Worm (Caenorhabditis elegans) whole organism, L2 larva: Measurements from ENCODE around the gene gpx-4.
A peak's percentile ranks its signal among the peaks of the same experiment; 100 is the strongest.

Experiments used
- C34F6.9 ChIP-seq: fragments of 150-350 bp; optimal IDR thresholded peaks from 2 replicates; lab custom pipeline; 2014; ENCODE audit warnings: missing biosample characterization, missing genetic modification characterization
- F13H6.1 ChIP-seq: sonication (generic microtip); optimal IDR thresholded peaks from 2 replicates; lab custom pipeline; 2016; ENCODE audit warnings: missing genetic modification characterization, missing compliant biosample characterization
- R02D3.7 ChIP-seq: fragments of 150-350 bp; optimal IDR thresholded peaks from 2 replicates; lab custom pipeline; 2014; ENCODE audit warnings: missing biosample characterization, missing genetic modification characterization
- Y55F3AM.14 ChIP-seq: fragments of 200-800 bp; sonication (Bioruptor generic); optimal IDR thresholded peaks from 2 replicates; lab custom pipeline; 2018; ENCODE audit warnings: mild to moderate bottlenecking, missing genetic modification characterization, missing compliant biosample characterization
- alr-1 ChIP-seq: fragments of 150-350 bp; optimal IDR thresholded peaks from 2 replicates; lab custom pipeline; 2014; ENCODE audit warnings: missing biosample characterization, missing genetic modification characterization
- aly-2 ChIP-seq: fragments of 150-350 bp; optimal IDR thresholded peaks from 2 replicates; lab custom pipeline; 2014; ENCODE audit warnings: missing biosample characterization, missing genetic modification characterization
- ama-1 ChIP-seq: fragments of 150-350 bp; optimal IDR thresholded peaks from 2 replicates; lab custom pipeline; 2018; ENCODE audit warnings: inconsistent platforms
- blmp-1 ChIP-seq: sonication (generic microtip); optimal IDR thresholded peaks from 2 replicates; lab custom pipeline; 2017; ENCODE audit warnings: missing genetic modification characterization, mild to moderate bottlenecking, missing compliant biosample characterization, antibody characterized with exemption, moderate library complexity; ENCODE audit not compliant: insufficient read depth
- ceh-16 ChIP-seq: fragments of 150-350 bp; optimal IDR thresholded peaks from 2 replicates; lab custom pipeline; 2014; ENCODE audit warnings: missing biosample characterization, missing genetic modification characterization
- ceh-82 ChIP-seq: fragments of 150-350 bp; optimal IDR thresholded peaks from 2 replicates; lab custom pipeline; 2014; ENCODE audit warnings: missing biosample characterization, missing genetic modification characterization
- crh-2 ChIP-seq: sonication (generic microtip); optimal IDR thresholded peaks from 2 replicates; lab custom pipeline; 2017; ENCODE audit warnings: missing biosample characterization, missing genetic modification characterization
- egl-27 ChIP-seq: sonication (generic microtip); optimal IDR thresholded peaks from 3 replicates; lab custom pipeline; 2017; ENCODE audit warnings: missing biosample characterization, missing genetic modification reagents, missing genetic modification characterization
- elt-1 ChIP-seq: fragments of 150-350 bp; optimal IDR thresholded peaks from 2 replicates; lab custom pipeline; 2014; ENCODE audit warnings: missing biosample characterization, missing genetic modification characterization
- elt-3 ChIP-seq: sonication (generic microtip); optimal IDR thresholded peaks from 2 replicates; lab custom pipeline; 2017; ENCODE audit warnings: missing biosample characterization, missing genetic modification characterization
- fos-1 ChIP-seq: fragments of 150-350 bp; optimal IDR thresholded peaks from 2 replicates; lab custom pipeline; 2014; ENCODE audit warnings: missing biosample characterization, missing genetic modification characterization
- lin-11 ChIP-seq: fragments of 150-350 bp; sonication (generic microtip); optimal IDR thresholded peaks from 2 replicates; lab custom pipeline; 2014; ENCODE audit warnings: missing biosample characterization, missing genetic modification characterization, inconsistent platforms, mixed read lengths
- lin-13 ChIP-seq: fragments of 150-350 bp; optimal IDR thresholded peaks from 2 replicates; lab custom pipeline; 2014; ENCODE audit warnings: missing biosample characterization, missing genetic modification reagents, missing genetic modification characterization
- lin-39 ChIP-seq: fragments of 150-350 bp; optimal IDR thresholded peaks from 2 replicates; lab custom pipeline; 2014; ENCODE audit warnings: missing biosample characterization, missing genetic modification reagents, missing genetic modification characterization
- lsy-2 ChIP-seq, 2 experiments: fragments of 150-350 bp in 1 of 2; sonication (generic microtip) in 1 of 2; optimal IDR thresholded peaks; 2 replicates each; lab custom pipeline; 2014 to 2017; ENCODE audit warnings: missing biosample characterization in 2 of 2, missing genetic modification characterization in 2 of 2
- mab-5 ChIP-seq: fragments of 150-350 bp; optimal IDR thresholded peaks from 2 replicates; lab custom pipeline; 2014; ENCODE audit warnings: missing biosample characterization, missing genetic modification characterization
- mbf-1 ChIP-seq: sonication (generic microtip); optimal IDR thresholded peaks from 2 replicates; lab custom pipeline; 2017; ENCODE audit warnings: missing biosample characterization, missing genetic modification characterization
- nhr-10 ChIP-seq: sonication (generic microtip); optimal IDR thresholded peaks from 2 replicates; lab custom pipeline; 2017; ENCODE audit warnings: missing biosample characterization, missing genetic modification characterization
- nhr-11 ChIP-seq: fragments of 150-350 bp; optimal IDR thresholded peaks from 2 replicates; lab custom pipeline; 2014; ENCODE audit warnings: missing biosample characterization, missing genetic modification characterization
- nhr-12 ChIP-seq: fragments of 150-350 bp; optimal IDR thresholded peaks from 2 replicates; lab custom pipeline; 2014; ENCODE audit warnings: missing biosample characterization, missing genetic modification characterization
- nhr-129 ChIP-seq: fragments of 150-350 bp; optimal IDR thresholded peaks from 2 replicates; lab custom pipeline; 2014; ENCODE audit warnings: missing biosample characterization, missing genetic modification characterization
- nhr-23 ChIP-seq: fragments of 150-350 bp; optimal IDR thresholded peaks from 2 replicates; lab custom pipeline; 2014; ENCODE audit warnings: missing biosample characterization, missing genetic modification reagents, missing genetic modification characterization
- nhr-237 ChIP-seq: fragments of 150-350 bp; optimal IDR thresholded peaks from 2 replicates; lab custom pipeline; 2014; ENCODE audit warnings: missing biosample characterization, missing genetic modification characterization
- nhr-25 ChIP-seq: fragments of 150-350 bp; sonication (generic microtip); optimal IDR thresholded peaks from 3 replicates; lab custom pipeline; 2014; ENCODE audit warnings: missing biosample characterization, missing genetic modification characterization
- nhr-6 ChIP-seq: fragments of 150-350 bp; optimal IDR thresholded peaks from 2 replicates; lab custom pipeline; 2014; ENCODE audit warnings: missing biosample characterization, missing genetic modification characterization
- nhr-77 ChIP-seq: fragments of 150-350 bp; optimal IDR thresholded peaks from 2 replicates; lab custom pipeline; 2014; ENCODE audit warnings: missing biosample characterization, missing genetic modification characterization
- sem-4 ChIP-seq: fragments of 150-350 bp; optimal IDR thresholded peaks from 2 replicates; lab custom pipeline; 2014; ENCODE audit warnings: missing biosample characterization, missing genetic modification reagents, missing genetic modification characterization
- skn-1 ChIP-seq: sonication (generic microtip); optimal IDR thresholded peaks from 2 replicates; lab custom pipeline; 2017; ENCODE audit warnings: missing biosample characterization, missing genetic modification characterization
- sma-3 ChIP-seq: sonication (generic microtip); optimal IDR thresholded peaks from 2 replicates; lab custom pipeline; 2016; ENCODE audit warnings: missing genetic modification reagents, missing genetic modification characterization, missing compliant biosample characterization
- snpc-4 ChIP-seq: fragments of 150-350 bp; optimal IDR thresholded peaks from 2 replicates; lab custom pipeline; 2014; ENCODE audit warnings: missing biosample characterization, missing genetic modification characterization
- unc-39 ChIP-seq: fragments of 150-350 bp; optimal IDR thresholded peaks from 2 replicates; lab custom pipeline; 2014; ENCODE audit warnings: missing biosample characterization, missing genetic modification characterization
- unc-55 ChIP-seq: fragments of 150-350 bp; sonication (generic microtip); optimal IDR thresholded peaks from 3 replicates; lab custom pipeline; 2014; ENCODE audit warnings: missing biosample characterization, missing genetic modification reagents, missing genetic modification characterization
- ztf-1 ChIP-seq: fragments of 200-800 bp; sonication (Bioruptor generic); conservative IDR thresholded peaks from 2 replicates; pipeline ENCODE4 v1.3.6; 2022; ENCODE audit warnings: missing genetic modification characterization, missing compliant biosample characterization
- ztf-4 ChIP-seq: fragments of 150-350 bp; optimal IDR thresholded peaks from 2 replicates; lab custom pipeline; 2014; ENCODE audit warnings: missing biosample characterization, missing genetic modification characterization

gpx-4 gene

ce11 chrIV:2656400-2657139, 18.2 kb downstream of the gpx-4 start:
- no peak for TF ChIP-seq C34F6.9 (tag; lab: Kevin White, UChicago)
- no peak for TF ChIP-seq nhr-12 (tag; lab: Kevin White, UChicago)
- no peak for TF ChIP-seq sem-4 (tag; lab: Kevin White, UChicago)

- TF ChIP-seq nhr-11 (tag; lab: Kevin White, UChicago) (no peak), C34F6.9 (tag; lab: Kevin White, UChicago) (no peak), unc-39 (tag; lab: Kevin White, UChicago) (no peak), nhr-237 (tag; lab: Kevin White, UChicago) (no peak), elt-3 (no peak), crh-2 (tag; lab: Kevin White, UChicago) (no peak)
- TF ChIP-seq, all 48 proteins: peak for 0
These were observed 19.9 kb downstream of the gpx-4 start for ce11 chrIV:2654965-2655364.

- TF ChIP-seq ceh-16 (no peak), unc-55 (GFP tag; lab: Kevin White, UChicago) (no peak), Y55F3AM.14 (GFP tag; lab: Kevin White, UChicago) (no peak), snpc-4 (tag; lab: Kevin White, UChicago) (no peak), F13H6.1 (no peak), nhr-237 (tag; lab: Kevin White, UChicago) (no peak), nhr-23 (no peak), sem-4 (tag; lab: Kevin White, UChicago) (no peak), nhr-129 (tag; lab: Kevin White, UChicago) (no peak), egl-27 (tag; lab: Kevin White, UChicago) (no peak), alr-1 (tag; lab: Kevin White, UChicago) (no peak), lin-13 (no peak)
These were observed 24.8 kb downstream of the gpx-4 start for ce11 chrIV:2650031-2650430.

- TF ChIP-seq nhr-10 (tag; lab: Kevin White, UChicago) (no peak), nhr-129 (tag; lab: Kevin White, UChicago) (no peak), ztf-4 (no peak), unc-55 (GFP tag; lab: Kevin White, UChicago) (no peak), skn-1 (tag; lab: Kevin White, UChicago) (no peak), elt-3 (no peak), ceh-16 (no peak), lin-39 (tag; lab: Kevin White, UChicago) (no peak), alr-1 (tag; lab: Kevin White, UChicago) (no peak), fos-1 (tag; lab: Kevin White, UChicago) (no peak), sem-4 (tag; lab: Kevin White, UChicago) (no peak), egl-27 (tag; lab: Kevin White, UChicago) (no peak), mbf-1 (tag; lab: Kevin White, UChicago) (no peak), ztf-1 (GFP tag; lab: Robert Waterston, UW) (no peak), Y55F3AM.14 (GFP tag; lab: Kevin White, UChicago) (no peak), nhr-77 (no peak), sma-3 (GFP tag; lab: Kevin White, UChicago) (no peak), nhr-23 (no peak), F13H6.1 (no peak)
These were observed 32.1 kb downstream of the gpx-4 start, which contains the start of gene ric-8 for ce11 chrIV:2642673-2643072. ric-8 (plus strand) TSS chrIV:2642973.

- TF ChIP-seq F13H6.1 (no peak), mab-5 (tag; lab: Kevin White, UChicago) (no peak), lsy-2 (tag; optimal IDR thresholded peaks at IDR 0.05; lab: Kevin White, UChicago) (no peak), nhr-237 (tag; lab: Kevin White, UChicago) (no peak), unc-55 (GFP tag; lab: Kevin White, UChicago) (peak; percentile 5), ztf-1 (GFP tag; lab: Robert Waterston, UW) (no peak), nhr-6 (tag; lab: Kevin White, UChicago) (no peak)
These were observed 32.8 kb downstream of the gpx-4 start for ce11 chrIV:2642054-2642453.

ce11 chrIV:2640950-2641349, 33.9 kb downstream of the gpx-4 start, which contains the start of the genes mdf-2 and nduv-3:
mdf-2 (minus strand) TSS chrIV:2641125.
nduv-3 (plus strand) TSS chrIV:2641310.
- TF ChIP-seq ceh-16 = no peak
- no peak for TF ChIP-seq elt-3
- TF ChIP-seq fos-1 (tag; lab: Kevin White, UChicago) = peak; percentile 33
- TF ChIP-seq nhr-12 (tag; lab: Kevin White, UChicago) = no peak
- TF ChIP-seq sma-3 (GFP tag; lab: Kevin White, UChicago) = peak; percentile 49
- peak; percentile 44 for TF ChIP-seq egl-27 (tag; lab: Kevin White, UChicago)
- TF ChIP-seq mab-5 (tag; lab: Kevin White, UChicago) = peak; percentile 75
- no peak for TF ChIP-seq ceh-82 (tag; lab: Kevin White, UChicago)
- no peak for TF ChIP-seq ama-1
- peak; percentile 68 for TF ChIP-seq lin-11 (tag; lab: Kevin White, UChicago)
- TF ChIP-seq skn-1 (tag; lab: Kevin White, UChicago) = no peak
- peak; percentile 86 for TF ChIP-seq unc-55 (GFP tag; lab: Kevin White, UChicago)
- peak; percentile 12 for TF ChIP-seq nhr-6 (tag; lab: Kevin White, UChicago)
- TF ChIP-seq R02D3.7 = peak; percentile 27
- TF ChIP-seq nhr-23 = no peak
- peak; percentile 73 for TF ChIP-seq nhr-25 (tag; lab: Kevin White, UChicago)
- TF ChIP-seq alr-1 (tag; lab: Kevin White, UChicago) = no peak
- TF ChIP-seq crh-2 (tag; lab: Kevin White, UChicago) = peak; percentile 51
- peak; percentile 0 for TF ChIP-seq snpc-4 (tag; lab: Kevin White, UChicago)
- no peak for TF ChIP-seq blmp-1 (tag; lab: Kevin White, UChicago)
- no peak for TF ChIP-seq aly-2 (tag; lab: Kevin White, UChicago)
- no peak for TF ChIP-seq Y55F3AM.14 (GFP tag; lab: Kevin White, UChicago)
- TF ChIP-seq C34F6.9 (tag; lab: Kevin White, UChicago) = peak; percentile 92
- peak; percentile 62 for TF ChIP-seq nhr-129 (tag; lab: Kevin White, UChicago)
- TF ChIP-seq elt-1 = no peak
